Worm (Caenorhabditis elegans) whole organism, mixed stage, embryonic: ENCODE results near the gene T05G5.4.

Experiments used
- M03D4.4 ChIP-seq: sonication (generic microtip); optimal IDR thresholded peaks from 2 replicates; lab custom pipeline; 2017; ENCODE audit warnings: mild to moderate bottlenecking, missing genetic modification characterization, missing compliant biosample characterization
- bed-3 ChIP-seq: fragments of 200-800 bp; sonication (Bioruptor generic); optimal IDR thresholded peaks from 3 replicates; lab custom pipeline; 2018; ENCODE audit warnings: mild to moderate bottlenecking, missing genetic modification characterization, moderate library complexity, missing compliant biosample characterization
- blmp-1 ChIP-seq: fragments of 150-350 bp; optimal IDR thresholded peaks from 2 replicates; lab custom pipeline; 2014; ENCODE audit warnings: missing biosample characterization, missing genetic modification characterization
- ceh-43 ChIP-seq: fragments of 200-800 bp; sonication (Bioruptor generic); optimal IDR thresholded peaks from 2 replicates; lab custom pipeline; 2018; ENCODE audit warnings: mild to moderate bottlenecking, missing genetic modification characterization, moderate library complexity, missing compliant biosample characterization
- ces-1 ChIP-seq: fragments of 150-350 bp; optimal IDR thresholded peaks from 2 replicates; lab custom pipeline; 2014; ENCODE audit warnings: missing biosample characterization, missing genetic modification reagents, missing genetic modification characterization
- cnd-1 ChIP-seq: fragments of 200-800 bp; sonication (Bioruptor generic); optimal IDR thresholded peaks from 2 replicates; lab custom pipeline; 2018; ENCODE audit warnings: mild to moderate bottlenecking, missing genetic modification characterization, missing compliant biosample characterization
- drap-1 ChIP-seq: fragments of 200-800 bp; sonication (Bioruptor generic); optimal IDR thresholded peaks from 3 replicates; lab custom pipeline; 2018; ENCODE audit warnings: mild to moderate bottlenecking, missing genetic modification characterization, missing compliant biosample characterization
- elt-1 ChIP-seq: sonication (generic microtip); optimal IDR thresholded peaks from 2 replicates; lab custom pipeline; 2017; ENCODE audit warnings: missing genetic modification characterization, mild to moderate bottlenecking, missing compliant biosample characterization, antibody characterized with exemption, moderate library complexity, borderline replicate concordance; ENCODE audit not compliant: insufficient read depth
- flh-1 ChIP-seq: fragments of 200-800 bp; sonication (Bioruptor generic); optimal IDR thresholded peaks from 2 replicates; lab custom pipeline; 2018; ENCODE audit warnings: mild to moderate bottlenecking, missing genetic modification characterization, moderate library complexity, missing compliant biosample characterization
- ham-2 ChIP-seq: fragments of 200-800 bp; sonication (Bioruptor generic); optimal IDR thresholded peaks from 2 replicates; lab custom pipeline; 2018; ENCODE audit warnings: mild to moderate bottlenecking, missing genetic modification characterization, missing compliant biosample characterization
- hlh-1 ChIP-seq: fragments of 150-350 bp; optimal IDR thresholded peaks from 2 replicates; lab custom pipeline; 2014; ENCODE audit warnings: missing biosample characterization, missing genetic modification reagents, missing genetic modification characterization
- lin-13 ChIP-seq: fragments of 150-350 bp; optimal IDR thresholded peaks from 2 replicates; lab custom pipeline; 2014; ENCODE audit warnings: missing biosample characterization, missing genetic modification characterization
- lin-32 ChIP-seq: fragments of 200-800 bp; sonication (Bioruptor generic); optimal IDR thresholded peaks from 2 replicates; lab custom pipeline; 2018; ENCODE audit warnings: mild to moderate bottlenecking, missing genetic modification characterization, missing compliant biosample characterization
- lsy-2 ChIP-seq: fragments of 150-350 bp; optimal IDR thresholded peaks from 2 replicates; lab custom pipeline; 2014; ENCODE audit warnings: missing biosample characterization, missing genetic modification characterization
- mab-5 ChIP-seq: fragments of 150-350 bp; optimal IDR thresholded peaks from 2 replicates; lab custom pipeline; 2014; ENCODE audit warnings: missing biosample characterization, missing genetic modification characterization
- mls-2 ChIP-seq: sonication (generic microtip); optimal IDR thresholded peaks from 2 replicates; lab custom pipeline; 2016; ENCODE audit warnings: mild to moderate bottlenecking, missing genetic modification characterization, moderate library complexity, missing compliant biosample characterization
- nhr-2 ChIP-seq: fragments of 150-350 bp; optimal IDR thresholded peaks from 2 replicates; lab custom pipeline; 2014; ENCODE audit warnings: missing biosample characterization, missing genetic modification characterization
- nhr-237 ChIP-seq: fragments of 150-350 bp; optimal IDR thresholded peaks from 2 replicates; lab custom pipeline; 2014; ENCODE audit warnings: missing biosample characterization, missing genetic modification characterization
- nhr-76 ChIP-seq: sonication (generic microtip); optimal IDR thresholded peaks from 2 replicates; lab custom pipeline; 2017; ENCODE audit warnings: missing biosample characterization, missing genetic modification characterization
- pha-4 ChIP-seq: fragments of 150-350 bp; optimal IDR thresholded peaks from 2 replicates; lab custom pipeline; 2018; ENCODE audit warnings: missing biosample characterization, missing genetic modification reagents, missing genetic modification characterization
- sem-2 ChIP-seq: fragments of 200-800 bp; sonication (Bioruptor generic); optimal IDR thresholded peaks from 2 replicates; lab custom pipeline; 2018; ENCODE audit warnings: mild to moderate bottlenecking, missing genetic modification characterization, missing compliant biosample characterization
- snpc-4 ChIP-seq: fragments of 150-350 bp; optimal IDR thresholded peaks from 2 replicates; lab custom pipeline; 2014; ENCODE audit warnings: missing biosample characterization, missing genetic modification characterization
- sptf-1 ChIP-seq: sonication (generic microtip); optimal IDR thresholded peaks from 2 replicates; lab custom pipeline; 2017; ENCODE audit warnings: mild to moderate bottlenecking, missing genetic modification characterization, moderate library complexity, missing compliant biosample characterization
- unc-120 ChIP-seq: sonication (generic microtip); optimal IDR thresholded peaks from 2 replicates; lab custom pipeline; 2017; ENCODE audit warnings: missing genetic modification characterization, missing compliant biosample characterization; ENCODE audit not compliant: poor library complexity, severe bottlenecking
- unc-39 ChIP-seq: fragments of 150-350 bp; optimal IDR thresholded peaks from 2 replicates; lab custom pipeline; 2014; ENCODE audit warnings: missing biosample characterization, missing genetic modification characterization
- unc-62 ChIP-seq: fragments of 150-350 bp; optimal IDR thresholded peaks from 2 replicates; lab custom pipeline; 2014; ENCODE audit warnings: missing biosample characterization, missing genetic modification reagents, missing genetic modification characterization
- ztf-11 ChIP-seq: fragments of 150-350 bp; optimal IDR thresholded peaks from 2 replicates; lab custom pipeline; 2014; ENCODE audit warnings: missing biosample characterization, missing genetic modification characterization

Gene T05G5.4

DNA sequence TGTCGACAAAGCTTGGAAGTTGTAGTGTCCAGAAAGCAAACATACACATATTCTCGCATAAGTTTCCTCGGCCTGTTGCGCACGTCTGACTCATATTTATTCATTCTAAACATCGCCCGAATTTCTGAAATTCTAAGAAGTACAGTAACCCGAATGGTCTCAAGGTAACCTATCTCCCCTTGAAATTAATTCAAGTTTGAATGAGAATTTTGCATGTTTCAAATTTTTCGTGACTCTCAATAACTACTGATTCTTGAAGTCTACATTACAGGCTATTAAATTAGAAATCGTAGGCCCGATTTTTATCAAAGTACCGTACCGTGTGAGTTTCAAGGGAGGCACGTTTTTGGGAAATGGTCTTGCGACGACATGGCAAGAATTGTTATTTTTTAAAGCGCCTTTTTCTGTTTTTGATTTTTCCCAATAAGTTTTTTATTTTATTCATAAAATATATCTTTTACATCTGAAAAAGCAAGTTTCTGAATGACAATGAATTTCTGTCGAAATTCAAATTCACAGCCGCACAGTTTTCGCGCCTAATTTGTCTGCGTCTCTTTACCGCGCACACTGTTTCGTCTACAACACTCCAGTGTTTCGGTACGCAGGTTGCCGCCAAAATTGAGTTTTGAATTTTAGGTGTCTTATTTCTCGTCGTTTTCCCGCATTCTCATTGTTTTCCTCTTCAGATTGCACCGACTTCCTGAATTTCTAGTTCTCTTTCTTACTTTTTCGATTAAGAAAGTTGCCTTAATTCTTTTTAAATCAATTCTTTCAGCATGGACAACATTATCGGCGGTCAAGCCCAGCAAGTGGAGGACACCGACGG is 45.1 kb downstream of the T05G5.4 start, which contains the start of the genes R10E11.9 and mcm-6:
Gene R10E11.9 (minus strand): TSS at position 51 of the 826 bp plus-strand sequence.
Gene mcm-6 (plus strand): TSS at position 776 of the 826 bp plus-strand sequence.
- TF ChIP-seq lin-13 (tag; lab: Kevin White, UChicago), result no peak
- no peak for TF ChIP-seq blmp-1
- TF ChIP-seq M03D4.4, result no peak
- no peak for TF ChIP-seq ztf-11
- no peak for TF ChIP-seq elt-1 (tag; lab: Kevin White, UChicago)
- no peak for TF ChIP-seq snpc-4 (tag; lab: Kevin White, UChicago)
- peak; percentile 11 for TF ChIP-seq pha-4

DNA sequence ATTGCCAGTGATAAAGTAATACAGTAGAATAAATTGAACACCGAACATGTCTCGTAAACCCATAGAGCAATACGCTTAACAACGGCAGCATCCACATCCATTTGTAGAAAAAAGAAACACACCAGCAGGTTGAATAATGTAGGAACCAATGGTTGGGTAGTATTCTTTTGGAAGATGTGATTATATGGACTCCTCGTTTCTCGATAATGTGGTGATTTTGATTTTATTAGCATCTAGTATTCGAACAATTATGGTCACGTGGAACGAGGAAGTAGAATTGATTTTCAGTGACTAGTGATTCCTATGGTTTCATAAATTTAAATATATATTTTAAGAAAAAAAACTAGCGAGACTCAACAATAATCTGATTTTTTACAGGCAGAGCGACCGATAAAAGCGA is 47.7 kb downstream of the T05G5.4 start, which contains the start of gene srxa-10:
Gene srxa-10 (minus strand): TSS at position 101 of the 400 bp plus-strand sequence.
- TF ChIP-seq ces-1 (GFP tag; lab: Kevin White, UChicago), result no peak
- no peak for TF ChIP-seq lsy-2
- no peak for TF ChIP-seq lin-32 (GFP tag; lab: Kevin White, UChicago)
- TF ChIP-seq cnd-1 (tag; lab: Kevin White, UChicago), result no peak
- no peak for TF ChIP-seq drap-1 (GFP tag; lab: Kevin White, UChicago)
- no peak for TF ChIP-seq ceh-43 (GFP tag; lab: Kevin White, UChicago)
- TF ChIP-seq, all 35 proteins: peak for 0

ce11 chrIII:9798478-9799157 is 49.9 kb downstream of the T05G5.4 start, which contains the start of gene ZK632.2:
ZK632.2 (plus strand) TSS chrIII:9799107.
- TF ChIP-seq nhr-76 (no peak), bed-3 (GFP tag; lab: Kevin White, UChicago) (no peak), lin-32 (GFP tag; lab: Kevin White, UChicago) (no peak), lsy-2 (no peak), flh-1 (GFP tag; lab: Kevin White, UChicago) (no peak), nhr-2 (tag; lab: Kevin White, UChicago) (no peak), unc-62 (GFP tag; lab: Kevin White, UChicago) (no peak), unc-39 (tag; lab: Kevin White, UChicago) (no peak), drap-1 (GFP tag; lab: Kevin White, UChicago) (no peak), ham-2 (GFP tag; lab: Kevin White, UChicago) (no peak), hlh-1 (tag; lab: Kevin White, UChicago) (no peak), pha-4 (no peak), M03D4.4 (no peak), cnd-1 (tag; lab: Kevin White, UChicago) (no peak), nhr-237 (tag; lab: Kevin White, UChicago) (no peak), mls-2 (tag; lab: Kevin White, UChicago) (no peak), mab-5 (tag; lab: Kevin White, UChicago) (no peak), unc-120 (tag; lab: Kevin White, UChicago) (no peak), sem-2 (no peak), sptf-1 (tag; lab: Kevin White, UChicago) (no peak)
